Worm (Caenorhabditis elegans) whole organism, mixed stage, embryonic: ENCODE results near the gene lin-8.

ENCODE experiments used
- M03D4.4 ChIP-seq: sonication (generic microtip); optimal IDR thresholded peaks from 2 replicates; lab custom pipeline; 2017; ENCODE audit warnings: mild to moderate bottlenecking, missing genetic modification characterization, missing compliant biosample characterization
- bed-3 ChIP-seq: fragments of 200-800 bp; sonication (Bioruptor generic); optimal IDR thresholded peaks from 3 replicates; lab custom pipeline; 2018; ENCODE audit warnings: mild to moderate bottlenecking, missing genetic modification characterization, moderate library complexity, missing compliant biosample characterization
- ceh-39 ChIP-seq: fragments of 150-350 bp; optimal IDR thresholded peaks from 2 replicates; lab custom pipeline; 2014; ENCODE audit warnings: missing biosample characterization, missing genetic modification characterization
- ceh-43 ChIP-seq: fragments of 200-800 bp; sonication (Bioruptor generic); optimal IDR thresholded peaks from 2 replicates; lab custom pipeline; 2018; ENCODE audit warnings: mild to moderate bottlenecking, missing genetic modification characterization, moderate library complexity, missing compliant biosample characterization
- ceh-83 ChIP-seq: fragments of 200-800 bp; sonication (Bioruptor generic); optimal IDR thresholded peaks from 2 replicates; lab custom pipeline; 2018; ENCODE audit warnings: mild to moderate bottlenecking, missing genetic modification characterization, missing compliant biosample characterization
- ces-1 ChIP-seq: fragments of 150-350 bp; optimal IDR thresholded peaks from 2 replicates; lab custom pipeline; 2014; ENCODE audit warnings: missing biosample characterization, missing genetic modification reagents, missing genetic modification characterization
- cnd-1 ChIP-seq: fragments of 200-800 bp; sonication (Bioruptor generic); optimal IDR thresholded peaks from 2 replicates; lab custom pipeline; 2018; ENCODE audit warnings: mild to moderate bottlenecking, missing genetic modification characterization, missing compliant biosample characterization
- drap-1 ChIP-seq: fragments of 200-800 bp; sonication (Bioruptor generic); optimal IDR thresholded peaks from 3 replicates; lab custom pipeline; 2018; ENCODE audit warnings: mild to moderate bottlenecking, missing genetic modification characterization, missing compliant biosample characterization
- elt-1 ChIP-seq: sonication (generic microtip); optimal IDR thresholded peaks from 2 replicates; lab custom pipeline; 2017; ENCODE audit warnings: missing genetic modification characterization, mild to moderate bottlenecking, missing compliant biosample characterization, antibody characterized with exemption, moderate library complexity, borderline replicate concordance; ENCODE audit not compliant: insufficient read depth
- elt-3 ChIP-seq: fragments of 150-350 bp; optimal IDR thresholded peaks from 2 replicates; lab custom pipeline; 2014; ENCODE audit warnings: missing biosample characterization, missing genetic modification characterization
- flh-1 ChIP-seq: fragments of 200-800 bp; sonication (Bioruptor generic); optimal IDR thresholded peaks from 2 replicates; lab custom pipeline; 2018; ENCODE audit warnings: mild to moderate bottlenecking, missing genetic modification characterization, moderate library complexity, missing compliant biosample characterization
- ham-2 ChIP-seq: fragments of 200-800 bp; sonication (Bioruptor generic); optimal IDR thresholded peaks from 2 replicates; lab custom pipeline; 2018; ENCODE audit warnings: mild to moderate bottlenecking, missing genetic modification characterization, missing compliant biosample characterization
- hlh-1 ChIP-seq: fragments of 150-350 bp; optimal IDR thresholded peaks from 2 replicates; lab custom pipeline; 2014; ENCODE audit warnings: missing biosample characterization, missing genetic modification reagents, missing genetic modification characterization
- lin-13 ChIP-seq: fragments of 150-350 bp; optimal IDR thresholded peaks from 2 replicates; lab custom pipeline; 2014; ENCODE audit warnings: missing biosample characterization, missing genetic modification characterization
- lin-32 ChIP-seq: fragments of 200-800 bp; sonication (Bioruptor generic); optimal IDR thresholded peaks from 2 replicates; lab custom pipeline; 2018; ENCODE audit warnings: mild to moderate bottlenecking, missing genetic modification characterization, missing compliant biosample characterization
- lsy-2 ChIP-seq: fragments of 150-350 bp; optimal IDR thresholded peaks from 2 replicates; lab custom pipeline; 2014; ENCODE audit warnings: missing biosample characterization, missing genetic modification characterization
- mab-5 ChIP-seq: fragments of 150-350 bp; optimal IDR thresholded peaks from 2 replicates; lab custom pipeline; 2014; ENCODE audit warnings: missing biosample characterization, missing genetic modification characterization
- mep-1 ChIP-seq: fragments of 150-350 bp; optimal IDR thresholded peaks from 2 replicates; lab custom pipeline; 2017; ENCODE audit warnings: missing biosample characterization, missing genetic modification reagents, missing genetic modification characterization, inconsistent platforms
- mls-2 ChIP-seq: sonication (generic microtip); optimal IDR thresholded peaks from 2 replicates; lab custom pipeline; 2016; ENCODE audit warnings: mild to moderate bottlenecking, missing genetic modification characterization, moderate library complexity, missing compliant biosample characterization
- nhr-12 ChIP-seq: fragments of 150-350 bp; optimal IDR thresholded peaks from 2 replicates; lab custom pipeline; 2014; ENCODE audit warnings: missing biosample characterization, missing genetic modification characterization
- nhr-237 ChIP-seq: fragments of 150-350 bp; optimal IDR thresholded peaks from 2 replicates; lab custom pipeline; 2014; ENCODE audit warnings: missing biosample characterization, missing genetic modification characterization
- nhr-28 ChIP-seq: fragments of 150-350 bp; optimal IDR thresholded peaks from 2 replicates; lab custom pipeline; 2014; ENCODE audit warnings: missing biosample characterization, missing genetic modification characterization
- nhr-76 ChIP-seq: sonication (generic microtip); optimal IDR thresholded peaks from 2 replicates; lab custom pipeline; 2017; ENCODE audit warnings: missing biosample characterization, missing genetic modification characterization
- pha-4 ChIP-seq: fragments of 150-350 bp; optimal IDR thresholded peaks from 2 replicates; lab custom pipeline; 2018; ENCODE audit warnings: missing biosample characterization, missing genetic modification reagents, missing genetic modification characterization
- sem-2 ChIP-seq: fragments of 200-800 bp; sonication (Bioruptor generic); optimal IDR thresholded peaks from 2 replicates; lab custom pipeline; 2018; ENCODE audit warnings: mild to moderate bottlenecking, missing genetic modification characterization, missing compliant biosample characterization
- snpc-4 ChIP-seq: fragments of 150-350 bp; optimal IDR thresholded peaks from 2 replicates; lab custom pipeline; 2014; ENCODE audit warnings: missing biosample characterization, missing genetic modification characterization
- tbx-8 ChIP-seq: fragments of 200-800 bp; sonication (Bioruptor generic); optimal IDR thresholded peaks from 2 replicates; lab custom pipeline; 2018; ENCODE audit warnings: mild to moderate bottlenecking, missing genetic modification characterization, moderate library complexity, missing compliant biosample characterization
- unc-120 ChIP-seq: sonication (generic microtip); optimal IDR thresholded peaks from 2 replicates; lab custom pipeline; 2017; ENCODE audit warnings: missing genetic modification characterization, missing compliant biosample characterization; ENCODE audit not compliant: poor library complexity, severe bottlenecking
- unc-39 ChIP-seq: fragments of 150-350 bp; optimal IDR thresholded peaks from 2 replicates; lab custom pipeline; 2014; ENCODE audit warnings: missing biosample characterization, missing genetic modification characterization
- unc-62 ChIP-seq: fragments of 150-350 bp; optimal IDR thresholded peaks from 2 replicates; lab custom pipeline; 2014; ENCODE audit warnings: missing biosample characterization, missing genetic modification reagents, missing genetic modification characterization
- zip-8 ChIP-seq: fragments of 150-350 bp; optimal IDR thresholded peaks from 2 replicates; lab custom pipeline; 2014; ENCODE audit warnings: missing biosample characterization, missing genetic modification characterization
- ztf-11 ChIP-seq: fragments of 150-350 bp; optimal IDR thresholded peaks from 2 replicates; lab custom pipeline; 2014; ENCODE audit warnings: missing biosample characterization, missing genetic modification characterization

lin-8 gene

ce11 chrII:3067447-3067846 lies 10.8 kb downstream of the lin-8 start:
- TF ChIP-seq unc-39 (tag; lab: Kevin White, UChicago) = no peak
- TF ChIP-seq nhr-12 (tag; lab: Kevin White, UChicago) = no peak
- no peak for TF ChIP-seq pha-4
- no peak for TF ChIP-seq nhr-28 (tag; lab: Kevin White, UChicago)
- no peak for TF ChIP-seq bed-3 (GFP tag; lab: Kevin White, UChicago)
- TF ChIP-seq lin-32 (GFP tag; lab: Kevin White, UChicago) = no peak
- no peak for TF ChIP-seq elt-3
- TF ChIP-seq ham-2 = no peak
- no peak for TF ChIP-seq flh-1 (GFP tag; lab: Kevin White, UChicago)
- TF ChIP-seq ceh-83 (GFP tag; lab: Kevin White, UChicago) = no peak
- TF ChIP-seq, all 35 proteins: peak for 0

- no peak for TF ChIP-seq mab-5
- no peak for TF ChIP-seq ztf-11
- TF ChIP-seq lsy-2 (tag; lab: Kevin White, UChicago) = no peak
- no peak for TF ChIP-seq elt-3
- no peak for TF ChIP-seq ceh-43 (GFP tag; lab: Kevin White, UChicago)
- TF ChIP-seq unc-120 (tag; lab: Kevin White, UChicago) = no peak
- no peak for TF ChIP-seq ham-2
- TF ChIP-seq zip-8 (tag; lab: Kevin White, UChicago) = no peak
- TF ChIP-seq nhr-76 (tag; lab: Kevin White, UChicago) = no peak
- TF ChIP-seq ceh-39 (tag; lab: Kevin White, UChicago) = no peak
- no peak for TF ChIP-seq unc-62 (GFP tag; lab: Kevin White, UChicago)
- no peak for TF ChIP-seq nhr-28 (tag; lab: Kevin White, UChicago)
- TF ChIP-seq tbx-8 (GFP tag; lab: Kevin White, UChicago) = no peak
- no peak for TF ChIP-seq ces-1 (GFP tag; lab: Kevin White, UChicago)
- TF ChIP-seq lin-13 (tag; lab: Kevin White, UChicago) = no peak
- no peak for TF ChIP-seq mls-2 (tag; lab: Kevin White, UChicago)
- no peak for TF ChIP-seq hlh-1 (tag; lab: Kevin White, UChicago)
Measured at ce11 chrII:3067896-3068295, 11.3 kb downstream of the lin-8 start.

- no peak for TF ChIP-seq nhr-12 (tag; lab: Kevin White, UChicago)
- TF ChIP-seq ceh-39 (tag; lab: Kevin White, UChicago) = no peak
- TF ChIP-seq mep-1 (tag; lab: Kevin White, UChicago) = no peak
- no peak for TF ChIP-seq mls-2 (tag; lab: Kevin White, UChicago)
- TF ChIP-seq unc-62 (GFP tag; lab: Kevin White, UChicago) = no peak
- no peak for TF ChIP-seq nhr-28 (tag; lab: Kevin White, UChicago)
- no peak for TF ChIP-seq elt-1
- TF ChIP-seq lin-13 (tag; lab: Kevin White, UChicago) = no peak
- TF ChIP-seq nhr-76 (tag; lab: Kevin White, UChicago) = no peak
- no peak for TF ChIP-seq snpc-4 (tag; lab: Kevin White, UChicago)
- no peak for TF ChIP-seq cnd-1 (tag; lab: Kevin White, UChicago)
- TF ChIP-seq sem-2 (GFP tag; lab: Kevin White, UChicago) = no peak
- TF ChIP-seq drap-1 (GFP tag; lab: Kevin White, UChicago) = no peak
- no peak for TF ChIP-seq zip-8 (tag; lab: Kevin White, UChicago)
- TF ChIP-seq flh-1 (GFP tag; lab: Kevin White, UChicago) = no peak
- TF ChIP-seq nhr-237 (tag; lab: Kevin White, UChicago) = no peak
- TF ChIP-seq bed-3 (GFP tag; lab: Kevin White, UChicago) = no peak
- no peak for TF ChIP-seq pha-4
- TF ChIP-seq elt-3 = no peak
- TF ChIP-seq ces-1 (GFP tag; lab: Kevin White, UChicago) = no peak
Measured at ce11 chrII:3068646-3069045, 12.0 kb downstream of the lin-8 start.

ce11 chrII:3070182-3070581 lies 13.6 kb downstream of the lin-8 start:
- TF ChIP-seq mep-1 (tag; lab: Kevin White, UChicago) (no peak), elt-3 (no peak), nhr-76 (tag; lab: Kevin White, UChicago) (no peak), lin-32 (GFP tag; lab: Kevin White, UChicago) (no peak), elt-1 (no peak), zip-8 (tag; lab: Kevin White, UChicago) (no peak), M03D4.4 (no peak), pha-4 (no peak), lsy-2 (tag; lab: Kevin White, UChicago) (no peak)
